Worm (Caenorhabditis elegans): ENCODE results near the gene T25D10.1.

Gene T25D10.1

DNA sequence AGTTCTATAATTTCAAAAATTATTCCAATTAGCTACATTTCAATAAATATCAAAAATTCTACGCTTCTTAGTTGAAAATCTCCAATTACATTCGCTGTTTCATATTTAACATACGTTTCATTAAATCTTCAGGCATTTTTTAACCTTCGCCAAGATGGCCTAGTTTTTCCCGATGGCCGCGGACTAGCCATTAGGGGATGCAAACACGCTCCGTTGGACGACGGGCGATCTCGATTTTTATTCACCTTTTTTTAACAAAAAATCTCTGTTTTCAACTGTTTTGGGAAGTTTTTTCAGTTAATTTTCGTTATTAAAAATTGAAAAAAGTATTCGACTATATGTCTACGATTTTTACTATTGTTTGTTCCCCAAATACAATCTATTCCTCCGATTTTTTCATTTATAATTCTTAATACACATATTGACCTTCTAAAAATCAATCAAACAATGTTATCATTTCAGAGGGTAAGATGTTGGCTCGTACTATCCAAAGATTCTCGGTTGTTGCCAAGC is 20.0 kb upstream of the T25D10.1 start, which contains the start of gene F58F12.1:
F58F12.1 (plus strand) TSS at position 463 of the 513 bp plus-strand sequence.
- peak; percentile 83 for TF ChIP-seq C08G9.2 (tag; optimal IDR thresholded peaks at IDR 0.05)
- TF ChIP-seq ceh-34 (tag; optimal IDR thresholded peaks at IDR 0.05), result peak; percentile 31
- TF ChIP-seq ceh-2 (tag; optimal IDR thresholded peaks at IDR 0.05), result peak; percentile 88
- peak; percentile 56 for TF ChIP-seq ref-2 (tag; optimal IDR thresholded peaks at IDR 0.05)
- TF ChIP-seq hlh-15 (tag; optimal IDR thresholded peaks at IDR 0.05), result no peak
- no peak for TF ChIP-seq ceh-45 (GFP tag; IDR thresholded peaks at IDR 0.05)
- TF ChIP-seq T23F11.4 (GFP tag; optimal IDR thresholded peaks at IDR 0.05), result no peak
- TF ChIP-seq fkh-6 (tag; optimal IDR thresholded peaks at IDR 0.05), result peak; percentile 35
- peak; percentile 28 for TF ChIP-seq dmd-4 (tag; optimal IDR thresholded peaks at IDR 0.05; ENCODE audit: borderline replicate concordance)
- TF ChIP-seq elt-2 (tag; optimal IDR thresholded peaks at IDR 0.05), result peak; percentile 48
- no peak for TF ChIP-seq C38D4.7 (GFP tag; optimal IDR thresholded peaks at IDR 0.05)
- TF ChIP-seq eyg-1 (tag; optimal IDR thresholded peaks at IDR 0.05), result no peak
- no peak for TF ChIP-seq pha-2 (tag; optimal IDR thresholded peaks at IDR 0.05)
- TF ChIP-seq F13H6.1 (tag; optimal IDR thresholded peaks at IDR 0.05), result peak; percentile 38
- no peak for TF ChIP-seq nhr-11 (tag; optimal IDR thresholded peaks at IDR 0.05)
- no peak for TF ChIP-seq ceh-19 (GFP tag; optimal IDR thresholded peaks at IDR 0.05)
- TF ChIP-seq ttx-3 (tag; optimal IDR thresholded peaks at IDR 0.05), result no peak
- no peak for TF ChIP-seq ceh-30 (tag; optimal IDR thresholded peaks at IDR 0.05)
- peak; percentile 71 for TF ChIP-seq hlh-8 (tag; optimal IDR thresholded peaks at IDR 0.05)
- TF ChIP-seq fax-1 (tag; optimal IDR thresholded peaks at IDR 0.05), result peak; percentile 59
- TF ChIP-seq sdc-2 (tag; optimal IDR thresholded peaks at IDR 0.05), result no peak
- no peak for TF ChIP-seq hlh-6 (tag; optimal IDR thresholded peaks at IDR 0.05)
- no peak for TF ChIP-seq syd-9 (tag; optimal IDR thresholded peaks at IDR 0.05)
- TF ChIP-seq lim-6 (tag; optimal IDR thresholded peaks at IDR 0.05), result no peak
- no peak for TF ChIP-seq ztf-16 (tag; optimal IDR thresholded peaks at IDR 0.05)
- TF ChIP-seq ceh-24 (tag; optimal IDR thresholded peaks at IDR 0.05), result no peak
- no peak for TF ChIP-seq ceh-22 (tag; optimal IDR thresholded peaks at IDR 0.05)
- TF ChIP-seq tbx-2 (tag; optimal IDR thresholded peaks at IDR 0.05), result peak; percentile 88
- no peak for TF ChIP-seq unc-3 (GFP tag; conservative IDR thresholded peaks at IDR 0.05)
- no peak for TF ChIP-seq unc-3 (tag; optimal IDR thresholded peaks at IDR 0.05)
- TF ChIP-seq nhr-232 (tag; optimal IDR thresholded peaks at IDR 0.05), result no peak
- no peak for TF ChIP-seq ahr-1 (tag; optimal IDR thresholded peaks at IDR 0.05)
- no peak for TF ChIP-seq mec-3 (tag; optimal IDR thresholded peaks at IDR 0.05; ENCODE audit: borderline replicate concordance)
- no peak for TF ChIP-seq hlh-13 (GFP tag; optimal IDR thresholded peaks at IDR 0.05)
- TF ChIP-seq ets-4 (tag; optimal IDR thresholded peaks at IDR 0.05), result peak; percentile 82
- TF ChIP-seq gmeb-2 (tag; optimal IDR thresholded peaks at IDR 0.05), result peak; percentile 12
- peak; percentile 14 for TF ChIP-seq pqm-1 (tag; optimal IDR thresholded peaks at IDR 0.05)
- TF ChIP-seq sox-4 (tag; optimal IDR thresholded peaks at IDR 0.05), result no peak
- peak; percentile 19 for TF ChIP-seq ceh-18 (tag; optimal IDR thresholded peaks at IDR 0.05)
- TF ChIP-seq Y22D7AL.16 (tag; optimal IDR thresholded peaks at IDR 0.05), result no peak
- no peak for TF ChIP-seq odd-2 (tag; optimal IDR thresholded peaks at IDR 0.05)
- TF ChIP-seq unc-55 (GFP tag; optimal IDR thresholded peaks at IDR 0.05), result no peak
- no peak for TF ChIP-seq K09A11.1 (tag; optimal IDR thresholded peaks at IDR 0.05; ENCODE audit: insufficient read depth)
- TF ChIP-seq lin-11 (tag; optimal IDR thresholded peaks at IDR 0.05), result no peak
- no peak for TF ChIP-seq npax-4 (tag; optimal IDR thresholded peaks at IDR 0.05)
- TF ChIP-seq pax-1 (tag; optimal IDR thresholded peaks at IDR 0.05), result no peak
- TF ChIP-seq sox-2 (GFP tag; IDR thresholded peaks at IDR 0.05), result no peak
- TF ChIP-seq ceh-14 (tag; optimal IDR thresholded peaks at IDR 0.05), result peak; percentile 61
- TF ChIP-seq rnt-1 (tag; optimal IDR thresholded peaks at IDR 0.05), result peak; percentile 57
- peak; percentile 74 for TF ChIP-seq tbx-7 (tag; optimal IDR thresholded peaks at IDR 0.05)
- TF ChIP-seq che-1 (tag; optimal IDR thresholded peaks at IDR 0.05), result no peak
- TF ChIP-seq hlh-30 (tag; optimal IDR thresholded peaks at IDR 0.05; ENCODE audit: insufficient read depth), result no peak
- no peak for TF ChIP-seq pag-3 (tag; optimal IDR thresholded peaks at IDR 0.05; ENCODE audit: borderline replicate concordance)
- no peak for TF ChIP-seq ceh-6 (GFP tag; optimal IDR thresholded peaks at IDR 0.05)
